Worm (Caenorhabditis elegans) whole organism, late embryonic: ENCODE data around the gene Y42A5A.3.

Source experiments
- C08G9.2 ChIP-seq: sonication (generic microtip); optimal IDR thresholded peaks from 2 replicates; lab custom pipeline; 2016; ENCODE audit warnings: mild to moderate bottlenecking, missing genetic modification characterization, moderate library complexity, missing compliant biosample characterization
- C38D4.7 ChIP-seq: fragments of 200-800 bp; sonication (Bioruptor generic); optimal IDR thresholded peaks from 2 replicates; lab custom pipeline; 2018; ENCODE audit warnings: mild to moderate bottlenecking, missing genetic modification characterization, moderate library complexity, missing compliant biosample characterization
- F13H6.1 ChIP-seq: sonication (generic microtip); optimal IDR thresholded peaks from 2 replicates; lab custom pipeline; 2016; ENCODE audit warnings: missing genetic modification characterization, missing compliant biosample characterization
- K02D7.2 ChIP-seq: sonication (generic microtip); optimal IDR thresholded peaks from 2 replicates; lab custom pipeline; 2017; ENCODE audit warnings: mild to moderate bottlenecking, missing genetic modification characterization, missing compliant biosample characterization
- K09A11.1 ChIP-seq: sonication (generic microtip); optimal IDR thresholded peaks from 2 replicates; lab custom pipeline; 2017; ENCODE audit warnings: antibody characterized with exemption, mild to moderate bottlenecking, missing genetic modification characterization, missing compliant biosample characterization; ENCODE audit not compliant: insufficient read depth
- T23F11.4 ChIP-seq: fragments of 200-800 bp; sonication (Bioruptor generic); optimal IDR thresholded peaks from 2 replicates; lab custom pipeline; 2018; ENCODE audit warnings: mild to moderate bottlenecking, missing genetic modification characterization, missing compliant biosample characterization
- ama-1 ChIP-seq: fragments of 150-350 bp; optimal IDR thresholded peaks from 2 replicates; lab custom pipeline; 2014
- ceh-18 ChIP-seq: sonication (generic microtip); optimal IDR thresholded peaks from 2 replicates; lab custom pipeline; 2016; ENCODE audit warnings: missing genetic modification characterization, missing compliant biosample characterization
- ceh-19 ChIP-seq: fragments of 200-800 bp; sonication (Bioruptor generic); optimal IDR thresholded peaks from 2 replicates; lab custom pipeline; 2018; ENCODE audit warnings: mild to moderate bottlenecking, missing genetic modification characterization, missing compliant biosample characterization
- ceh-24 ChIP-seq: sonication (generic microtip); optimal IDR thresholded peaks from 2 replicates; lab custom pipeline; 2016; ENCODE audit warnings: mild to moderate bottlenecking, missing genetic modification characterization, missing compliant biosample characterization
- ceh-30 ChIP-seq: fragments of 150-350 bp; optimal IDR thresholded peaks from 2 replicates; lab custom pipeline; 2014; ENCODE audit warnings: missing biosample characterization, missing genetic modification characterization
- ceh-31 ChIP-seq: sonication (generic microtip); optimal IDR thresholded peaks from 2 replicates; lab custom pipeline; 2016; ENCODE audit warnings: missing genetic modification characterization, missing compliant biosample characterization
- ceh-34 ChIP-seq: sonication (generic microtip); optimal IDR thresholded peaks from 2 replicates; lab custom pipeline; 2016; ENCODE audit warnings: mild to moderate bottlenecking, missing genetic modification characterization, missing compliant biosample characterization
- elt-2 ChIP-seq: sonication (generic microtip); optimal IDR thresholded peaks from 2 replicates; lab custom pipeline; 2016; ENCODE audit warnings: missing genetic modification reagents, missing genetic modification characterization, missing compliant biosample characterization
- ets-4 ChIP-seq: sonication (generic microtip); optimal IDR thresholded peaks from 2 replicates; lab custom pipeline; 2016; ENCODE audit warnings: missing genetic modification characterization, missing compliant biosample characterization
- fax-1 ChIP-seq: sonication (generic microtip); optimal IDR thresholded peaks from 2 replicates; lab custom pipeline; 2016; ENCODE audit warnings: missing genotype, missing genetic modification characterization, missing compliant biosample characterization
- fkh-6 ChIP-seq: sonication (generic microtip); optimal IDR thresholded peaks from 2 replicates; lab custom pipeline; 2016; ENCODE audit warnings: missing genetic modification characterization, missing compliant biosample characterization
- hlh-30 ChIP-seq: sonication (generic microtip); optimal IDR thresholded peaks from 2 replicates; lab custom pipeline; 2017; ENCODE audit warnings: antibody characterized with exemption, missing genetic modification characterization, missing compliant biosample characterization; ENCODE audit not compliant: insufficient read depth
- hlh-6 ChIP-seq: sonication (generic microtip); optimal IDR thresholded peaks from 2 replicates; lab custom pipeline; 2016; ENCODE audit warnings: missing genotype, missing genetic modification characterization, missing compliant biosample characterization
- lim-6 ChIP-seq: sonication (generic microtip); optimal IDR thresholded peaks from 2 replicates; lab custom pipeline; 2016; ENCODE audit warnings: missing genetic modification characterization, missing compliant biosample characterization
- lin-11 ChIP-seq: fragments of 200-800 bp; sonication (Bioruptor generic); optimal IDR thresholded peaks from 2 replicates; lab custom pipeline; 2018; ENCODE audit warnings: mild to moderate bottlenecking, missing genetic modification characterization, missing compliant biosample characterization
- madf-2 ChIP-seq: sonication (generic microtip); optimal IDR thresholded peaks from 2 replicates; lab custom pipeline; 2017; ENCODE audit warnings: missing genetic modification characterization, missing compliant biosample characterization
- nfya-1 ChIP-seq: sonication (generic microtip); optimal IDR thresholded peaks from 2 replicates; lab custom pipeline; 2017; ENCODE audit warnings: missing genetic modification characterization, mild to moderate bottlenecking, missing compliant biosample characterization, antibody characterized with exemption, moderate library complexity
- npax-4 ChIP-seq: sonication (generic microtip); optimal IDR thresholded peaks from 2 replicates; lab custom pipeline; 2016; ENCODE audit warnings: missing genetic modification characterization, missing compliant biosample characterization
- odd-2 ChIP-seq: sonication (generic microtip); optimal IDR thresholded peaks from 2 replicates; lab custom pipeline; 2017; ENCODE audit warnings: antibody characterized with exemption, mild to moderate bottlenecking, missing genetic modification characterization, missing compliant biosample characterization
- pax-1 ChIP-seq: fragments of 150-350 bp; optimal IDR thresholded peaks from 2 replicates; lab custom pipeline; 2014; ENCODE audit warnings: missing biosample characterization, missing genetic modification characterization
- pha-2 ChIP-seq: sonication (generic microtip); optimal IDR thresholded peaks from 2 replicates; lab custom pipeline; 2017; ENCODE audit warnings: mild to moderate bottlenecking, missing genetic modification characterization, missing compliant biosample characterization
- pha-4 ChIP-seq: fragments of 150-350 bp; optimal IDR thresholded peaks from 2 replicates; lab custom pipeline; 2018; ENCODE audit warnings: missing biosample characterization, missing genetic modification reagents, missing genetic modification characterization
- pqm-1 ChIP-seq: sonication (generic microtip); optimal IDR thresholded peaks from 2 replicates; lab custom pipeline; 2016; ENCODE audit warnings: missing genetic modification characterization, missing compliant biosample characterization
- pros-1 ChIP-seq: fragments of 150-350 bp; optimal IDR thresholded peaks from 2 replicates; lab custom pipeline; 2014; ENCODE audit warnings: missing biosample characterization, missing genetic modification reagents, missing genetic modification characterization
- rnt-1 ChIP-seq: sonication (generic microtip); optimal IDR thresholded peaks from 2 replicates; lab custom pipeline; 2016; ENCODE audit warnings: missing genetic modification characterization, missing compliant biosample characterization
- sdc-2 ChIP-seq: sonication (generic microtip); optimal IDR thresholded peaks from 2 replicates; lab custom pipeline; 2016; ENCODE audit warnings: missing genotype, missing genetic modification characterization, missing compliant biosample characterization
- sox-2 ChIP-seq: fragments of 200-800 bp; sonication (Bioruptor generic); IDR thresholded peaks from 2 replicates; pipeline ENCODE4 v1.3.6; 2022; ENCODE audit warnings: missing genetic modification reagents, missing genetic modification characterization, missing compliant biosample characterization
- sox-4 ChIP-seq: sonication (generic microtip); optimal IDR thresholded peaks from 2 replicates; lab custom pipeline; 2017; ENCODE audit warnings: mild to moderate bottlenecking, missing genetic modification characterization, inconsistent platforms, missing compliant biosample characterization
- syd-9 ChIP-seq: sonication (generic microtip); optimal IDR thresholded peaks from 2 replicates; lab custom pipeline; 2016; ENCODE audit warnings: mild to moderate bottlenecking, missing genetic modification characterization, moderate library complexity, missing compliant biosample characterization
- tbx-2 ChIP-seq: sonication (generic microtip); optimal IDR thresholded peaks from 2 replicates; lab custom pipeline; 2016; ENCODE audit warnings: missing genetic modification characterization, missing compliant biosample characterization
- ttx-3 ChIP-seq: sonication (generic microtip); optimal IDR thresholded peaks from 2 replicates; lab custom pipeline; 2016; ENCODE audit warnings: missing genetic modification reagents, missing genetic modification characterization, missing compliant biosample characterization
- unc-3 ChIP-seq, 2 experiments: fragments of 200-800 bp in 1 of 2; sonication (Bioruptor generic) in 1 of 2; sonication (generic microtip) in 1 of 2; conservative IDR thresholded peaks in 1 of 2; optimal IDR thresholded peaks in 1 of 2; 2 replicates each; pipeline versions ENCODE4 v1.3.6 to Lab custom; 2016 to 2022; ENCODE audit warnings: missing compliant biosample characterization in 2 of 2, missing genetic modification characterization in 2 of 2, missing genetic modification reagents in 1 of 2
- unc-42 ChIP-seq: sonication (generic microtip); optimal IDR thresholded peaks from 2 replicates; lab custom pipeline; 2016; ENCODE audit warnings: missing genotype, missing genetic modification characterization, missing compliant biosample characterization
- ztf-16 ChIP-seq: sonication (generic microtip); optimal IDR thresholded peaks from 2 replicates; lab custom pipeline; 2017; ENCODE audit warnings: missing genetic modification characterization, missing compliant biosample characterization

The Y42A5A.3 gene

DNA sequence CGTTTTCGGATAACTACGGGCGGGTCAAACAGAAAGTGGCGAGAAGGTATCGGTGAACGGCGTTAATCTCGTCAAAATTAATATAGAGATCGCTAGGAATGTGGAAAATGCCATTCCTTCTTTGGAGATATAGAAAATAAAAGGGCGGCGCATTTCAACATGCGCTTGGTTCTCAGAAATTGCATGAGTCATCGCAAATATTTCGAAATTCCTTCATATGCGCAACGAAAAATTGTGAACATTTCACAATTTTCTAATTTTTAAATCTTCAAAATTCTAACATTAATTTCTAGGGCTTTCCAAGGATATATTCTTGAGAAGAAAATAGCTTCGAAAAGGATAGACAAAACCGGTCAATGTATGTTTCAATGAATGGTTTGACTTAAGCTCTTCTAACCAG is 16.9 kb downstream of the Y42A5A.3 start:
- TF ChIP-seq C08G9.2 (tag; lab: Kevin White, UChicago) (no peak), hlh-30 (tag; lab: Kevin White, UChicago) (no peak), C38D4.7 (GFP tag; lab: Kevin White, UChicago) (no peak), syd-9 (tag; lab: Kevin White, UChicago) (no peak), ceh-34 (tag; lab: Kevin White, UChicago) (no peak), lin-11 (tag; lab: Kevin White, UChicago) (no peak), ets-4 (tag; lab: Kevin White, UChicago) (no peak), madf-2 (tag; lab: Kevin White, UChicago) (no peak), pros-1 (tag; lab: Kevin White, UChicago) (no peak), ttx-3 (tag; lab: Kevin White, UChicago) (no peak), lim-6 (tag; lab: Kevin White, UChicago) (no peak), ceh-19 (GFP tag; lab: Kevin White, UChicago) (no peak), pqm-1 (no peak), ceh-31 (tag; lab: Kevin White, UChicago) (no peak), odd-2 (tag; lab: Kevin White, UChicago) (no peak), pha-2 (no peak), rnt-1 (no peak), sox-4 (tag; lab: Kevin White, UChicago) (no peak), ceh-30 (no peak)
- TF ChIP-seq, all 69 proteins: peak for 0

ce11 chrV:11078104-11078724 is 17.6 kb downstream of the Y42A5A.3 start, which contains the start of gene act-2:
Gene act-2, minus strand, starts transcription at chrV:11078154.
- TF ChIP-seq ceh-34 (tag; lab: Kevin White, UChicago), result no peak
- no peak for TF ChIP-seq pha-4 (tag; lab: Kevin White, UChicago)
- TF ChIP-seq lin-11 (tag; lab: Kevin White, UChicago), result no peak
- peak; percentile 91 for TF ChIP-seq elt-2
- TF ChIP-seq ceh-31 (tag; lab: Kevin White, UChicago), result peak; percentile 37
- peak; percentile 58 for TF ChIP-seq unc-42 (tag; lab: Kevin White, UChicago)
- no peak for TF ChIP-seq F13H6.1 (tag; lab: Kevin White, UChicago)
- TF ChIP-seq ztf-16 (tag; lab: Kevin White, UChicago), result peak; percentile 12
- TF ChIP-seq nfya-1, result peak; percentile 40
- TF ChIP-seq fkh-6, result no peak
- no peak for TF ChIP-seq sox-2 (GFP tag; lab: Robert Waterston, UW)
- peak; percentile 53 for TF ChIP-seq tbx-2
- peak; percentile 32 for TF ChIP-seq ceh-18
- TF ChIP-seq rnt-1, result peak; percentile 26
- peak; percentile 8 for TF ChIP-seq hlh-30 (tag; lab: Kevin White, UChicago)
- peak; percentile 13 for TF ChIP-seq pax-1

ce11 chrV:11076403-11076802 is 19.4 kb downstream of the Y42A5A.3 start:
- TF ChIP-seq ama-1 (peak; percentile 23), K09A11.1 (tag; lab: Kevin White, UChicago) (no peak), ceh-19 (GFP tag; lab: Kevin White, UChicago) (no peak), ztf-16 (tag; lab: Kevin White, UChicago) (no peak), unc-3 (GFP tag; conservative IDR thresholded peaks at IDR 0.05; lab: Robert Waterston, UW) (no peak), unc-3 (tag; optimal IDR thresholded peaks at IDR 0.05; lab: Kevin White, UChicago) (no peak), hlh-6 (no peak), sox-2 (GFP tag; lab: Robert Waterston, UW) (no peak), elt-2 (peak; percentile 89), ceh-24 (no peak), K02D7.2 (tag; lab: Kevin White, UChicago) (no peak), npax-4 (tag; lab: Kevin White, UChicago) (no peak), T23F11.4 (GFP tag; lab: Kevin White, UChicago) (no peak), sdc-2 (no peak), fax-1 (no peak)
